Worm (Caenorhabditis elegans) whole organism, late embryonic: ENCODE measurements around the gene R08A2.2.

Experiments
- ahr-1 ChIP-seq: sonication (generic microtip); optimal IDR thresholded peaks from 2 replicates; lab custom pipeline; 2016; ENCODE audit warnings: missing genetic modification characterization, missing compliant biosample characterization
- dve-1 ChIP-seq: sonication (generic microtip); optimal IDR thresholded peaks from 2 replicates; lab custom pipeline; 2017; ENCODE audit warnings: antibody characterized with exemption, mild to moderate bottlenecking, missing genetic modification characterization, missing compliant biosample characterization
- fkh-10 ChIP-seq: fragments of 150-350 bp; optimal IDR thresholded peaks from 2 replicates; lab custom pipeline; 2014; ENCODE audit warnings: missing biosample characterization, missing genetic modification reagents, missing genetic modification characterization
- hlh-30 ChIP-seq: sonication (generic microtip); optimal IDR thresholded peaks from 2 replicates; lab custom pipeline; 2017; ENCODE audit warnings: antibody characterized with exemption, missing genetic modification characterization, missing compliant biosample characterization; ENCODE audit not compliant: insufficient read depth
- odd-2 ChIP-seq: sonication (generic microtip); optimal IDR thresholded peaks from 2 replicates; lab custom pipeline; 2017; ENCODE audit warnings: antibody characterized with exemption, mild to moderate bottlenecking, missing genetic modification characterization, missing compliant biosample characterization
- sox-4 ChIP-seq: sonication (generic microtip); optimal IDR thresholded peaks from 2 replicates; lab custom pipeline; 2017; ENCODE audit warnings: mild to moderate bottlenecking, missing genetic modification characterization, inconsistent platforms, missing compliant biosample characterization
- unc-86 ChIP-seq: sonication (generic microtip); optimal IDR thresholded peaks from 2 replicates; lab custom pipeline; 2016; ENCODE audit warnings: missing genetic modification characterization, missing compliant biosample characterization

ce11 chrV:14748608-14749137 lies 33.2 kb upstream of the R08A2.2 start, which contains the start of the genes lipl-8 and Y50E8A.22:
- TF ChIP-seq dve-1 (tag; lab: Kevin White, UChicago) = no peak
- no peak for TF ChIP-seq fkh-10 (GFP tag; lab: Kevin White, UChicago)
- TF ChIP-seq odd-2 = no peak
- TF ChIP-seq sox-4 = no peak
- no peak for TF ChIP-seq hlh-30 (tag; lab: Kevin White, UChicago)
- no peak for TF ChIP-seq ahr-1 (tag; lab: Kevin White, UChicago)
- TF ChIP-seq unc-86 (tag; lab: Kevin White, UChicago) = no peak
